Worm (Caenorhabditis elegans) whole organism, midembryonic: ENCODE measurements around the gene ZK54.3.

ENCODE experiments used
- cog-1 ChIP-seq: sonication (generic microtip); optimal IDR thresholded peaks from 2 replicates; lab custom pipeline; 2016; ENCODE audit warnings: missing genetic modification characterization, missing compliant biosample characterization
- flt-1 ChIP-seq: fragments of 200-800 bp; sonication (Bioruptor generic); IDR thresholded peaks from 2 replicates; pipeline ENCODE4 v1.3.6; 2022; ENCODE audit warnings: missing genetic modification characterization, missing compliant biosample characterization
- klf-2 ChIP-seq: fragments of 200-800 bp; sonication (Bioruptor generic); conservative IDR thresholded peaks from 2 replicates; pipeline ENCODE4 v1.3.6; 2022; ENCODE audit warnings: missing genetic modification reagents, missing genetic modification characterization, missing compliant biosample characterization
- med-1 ChIP-seq: sonication (generic microtip); optimal IDR thresholded peaks from 2 replicates; lab custom pipeline; 2017; ENCODE audit warnings: missing genetic modification characterization, mild to moderate bottlenecking, missing compliant biosample characterization, antibody characterized with exemption, missing genetic modification reagents; ENCODE audit not compliant: insufficient read depth
- ref-1 ChIP-seq: fragments of 200-800 bp; sonication (Bioruptor generic); conservative IDR thresholded peaks from 2 replicates; pipeline ENCODE4 v1.3.6; 2022; ENCODE audit warnings: missing genetic modification reagents, missing genetic modification characterization, missing compliant biosample characterization
- tab-1 ChIP-seq: fragments of 200-800 bp; sonication (Bioruptor generic); IDR thresholded peaks from 2 replicates; pipeline ENCODE4 v1.3.6; 2022; ENCODE audit warnings: missing genetic modification characterization, missing compliant biosample characterization
- ztf-23 ChIP-seq: fragments of 200-800 bp; sonication (Bioruptor generic); IDR thresholded peaks from 2 replicates; pipeline ENCODE4 v1.3.6; 2022; ENCODE audit warnings: missing genetic modification reagents, missing genetic modification characterization, missing compliant biosample characterization
- ztf-29 ChIP-seq: fragments of 200-800 bp; sonication (Bioruptor generic); IDR thresholded peaks from 2 replicates; pipeline ENCODE4 v1.3.6; 2022; ENCODE audit warnings: missing genetic modification reagents, missing genetic modification characterization, missing compliant biosample characterization

ce11 chrX:17417505-17418004 is 49.2 kb downstream of the ZK54.3 start:
- TF ChIP-seq ztf-29 (GFP tag; lab: Robert Waterston, UW) = no peak
- TF ChIP-seq tab-1 (GFP tag; lab: Robert Waterston, UW) = no peak
- TF ChIP-seq ref-1 = no peak
- no peak for TF ChIP-seq med-1
- no peak for TF ChIP-seq flt-1 (GFP tag; lab: Robert Waterston, UW)
- no peak for TF ChIP-seq klf-2 (GFP tag; lab: Robert Waterston, UW)
- TF ChIP-seq cog-1 (tag; lab: Kevin White, UChicago) = no peak
- TF ChIP-seq ztf-23 (GFP tag; lab: Robert Waterston, UW) = no peak
